In genomic region chr3R:19147511-19148239, dm6 we compare ENCODE assay signal across 1 fruit fly cellular context.
A peak's percentile ranks its signal among the peaks of the same experiment; 100 is the strongest.
TF ChIP-seq lines count a peak whose summit lies in the region.

Gene Ppcs (minus strand): TSS chr3R:19147910.

TF ChIP-seq in whole organism, embryonic, 481 proteins besides CTCF, POLR2A, EP300 and RAD21 (continued from another document and continues in another):
- peak; percentile 48 for TF ChIP-seq CG18262 (tag; optimal IDR thresholded peaks at IDR 0.05; lab: Kevin White, UChicago)
- TF ChIP-seq nau (GFP tag; optimal IDR thresholded peaks at IDR 0.05; lab: Kevin White, UChicago): peak; percentile 69
- TF ChIP-seq tll (GFP tag; optimal IDR thresholded peaks at IDR 0.05; lab: Kevin White, UChicago): no peak
- TF ChIP-seq CG15514 (GFP tag; optimal IDR thresholded peaks at IDR 0.05; lab: Kevin White, UChicago): peak; percentile 100
- TF ChIP-seq klu (GFP tag; IDR thresholded peaks at IDR 0.05; lab: Robert Waterston, UW): peak; percentile 45; the same call in 1 of the 2 replicates
- no peak for TF ChIP-seq Lim3 (GFP tag; IDR thresholded peaks at IDR 0.05; lab: Robert Waterston, UW)
- TF ChIP-seq Nf-YB (GFP tag; optimal IDR thresholded peaks at IDR 0.05; lab: Kevin White, UChicago): peak; percentile 28
- peak; percentile 49 for TF ChIP-seq CG12942 (GFP tag; optimal IDR thresholded peaks at IDR 0.05; lab: Kevin White, UChicago)
- peak; percentile 39 for TF ChIP-seq slp2 (GFP tag; optimal IDR thresholded peaks at IDR 0.05; lab: Kevin White, UChicago)
- no peak for TF ChIP-seq CG11723 (GFP tag; optimal IDR thresholded peaks at IDR 0.05; lab: Kevin White, UChicago)
- TF ChIP-seq slbo (GFP tag; IDR thresholded peaks at IDR 0.05; lab: Robert Waterston, UW): peak; percentile 51; the same call in 1 of the 2 replicates
- TF ChIP-seq GATAe (GFP tag; conservative IDR thresholded peaks at IDR 0.05; lab: Robert Waterston, UW): peak; percentile 74
- no peak for TF ChIP-seq gce (GFP tag; IDR thresholded peaks at IDR 0.05; lab: Robert Waterston, UW)
- no peak for TF ChIP-seq D (optimal IDR thresholded peaks at IDR 0.05; lab: Kevin White, UChicago)
- peak; percentile 49 for TF ChIP-seq D (GFP tag; optimal IDR thresholded peaks at IDR 0.05; lab: Kevin White, UChicago)
- TF ChIP-seq Stat92E (GFP tag; optimal IDR thresholded peaks at IDR 0.05; lab: Kevin White, UChicago): peak in 1 of 3 experiments; percentile 24
- no peak for TF ChIP-seq CG2889 (GFP tag; IDR thresholded peaks at IDR 0.05; lab: Robert Waterston, UW)
- TF ChIP-seq D19B (GFP tag; optimal IDR thresholded peaks at IDR 0.05; lab: Kevin White, UChicago): peak; percentile 35
- peak; percentile 100 for TF ChIP-seq CG13123 (GFP tag; optimal IDR thresholded peaks at IDR 0.05; lab: Kevin White, UChicago)
- peak; percentile 46 for TF ChIP-seq p53 (GFP tag; optimal IDR thresholded peaks at IDR 0.05; lab: Kevin White, UChicago)
- peak; percentile 70 for TF ChIP-seq Side (GFP tag; optimal IDR thresholded peaks at IDR 0.05; lab: Kevin White, UChicago)
- peak; percentile 33 for TF ChIP-seq HHEX (GFP tag; optimal IDR thresholded peaks at IDR 0.05; lab: Kevin White, UChicago)
- no peak for TF ChIP-seq ac (GFP tag; optimal IDR thresholded peaks at IDR 0.05; lab: Kevin White, UChicago)
- TF ChIP-seq CG11398 (GFP tag; optimal IDR thresholded peaks at IDR 0.05; lab: Kevin White, UChicago): peak; percentile 39
- no peak for TF ChIP-seq CG31388 (GFP tag; optimal IDR thresholded peaks at IDR 0.05; lab: Kevin White, UChicago)
- TF ChIP-seq Aef1 (GFP tag; IDR thresholded peaks at IDR 0.05; lab: Robert Waterston, UW): peak; percentile 37; the same call in 2 of the 3 replicates
- TF ChIP-seq CG15011 (GFP tag; optimal IDR thresholded peaks at IDR 0.05; lab: Kevin White, UChicago): peak; percentile 64
- peak; percentile 22; the same call in 1 of the 3 replicates for TF ChIP-seq dysf (GFP tag; IDR thresholded peaks at IDR 0.05; lab: Robert Waterston, UW)
- TF ChIP-seq gfzf (GFP tag; optimal IDR thresholded peaks at IDR 0.05; lab: Kevin White, UChicago): peak; percentile 44
- peak; percentile 83 for TF ChIP-seq CG13624 (GFP tag; optimal IDR thresholded peaks at IDR 0.05; lab: Kevin White, UChicago)
- peak; percentile 62 for TF ChIP-seq gcm2 (GFP tag; optimal IDR thresholded peaks at IDR 0.05; lab: Kevin White, UChicago)
- peak; percentile 73 for TF ChIP-seq HLH54F (GFP tag; optimal IDR thresholded peaks at IDR 0.05; lab: Kevin White, UChicago)
- peak; percentile 54; the same call in 2 of the 3 replicates for TF ChIP-seq Dbx (GFP tag; IDR thresholded peaks at IDR 0.05; lab: Robert Waterston, UW)
- TF ChIP-seq Atf6 (GFP tag; IDR thresholded peaks at IDR 0.05; lab: Robert Waterston, UW): peak; percentile 8; the same call in 1 of the 2 replicates
- peak; percentile 66 for TF ChIP-seq Jarid2 (GFP tag; optimal IDR thresholded peaks at IDR 0.05; lab: Kevin White, UChicago)
- TF ChIP-seq zf30C (GFP tag; optimal IDR thresholded peaks at IDR 0.05; lab: Kevin White, UChicago): no peak
- no peak for TF ChIP-seq Ada2b (GFP tag; IDR thresholded peaks at IDR 0.05; lab: Robert Waterston, UW)
- no peak for TF ChIP-seq ro (GFP tag; IDR thresholded peaks at IDR 0.05; lab: Robert Waterston, UW)
- TF ChIP-seq bowl (GFP tag; IDR thresholded peaks at IDR 0.05; lab: Robert Waterston, UW): no peak
- peak; percentile 55 for TF ChIP-seq Adf1 (GFP tag; IDR thresholded peaks at IDR 0.05; lab: Robert Waterston, UW)
- TF ChIP-seq jumu (GFP tag; optimal IDR thresholded peaks at IDR 0.05; lab: Kevin White, UChicago): peak; percentile 52
- TF ChIP-seq CG10959 (GFP tag; IDR thresholded peaks at IDR 0.05; lab: Robert Waterston, UW): no peak; the same call in 1 of the 2 replicates
- TF ChIP-seq Doc2 (GFP tag; IDR thresholded peaks at IDR 0.05; lab: Robert Waterston, UW): no peak
- peak; percentile 10 for TF ChIP-seq CG17829 (tag; optimal IDR thresholded peaks at IDR 0.05; lab: Kevin White, UChicago)
- peak; percentile 95 for TF ChIP-seq E2f2 (GFP tag; IDR thresholded peaks at IDR 0.05; lab: Robert Waterston, UW)
- TF ChIP-seq ewg (GFP tag; optimal IDR thresholded peaks at IDR 0.05; lab: Kevin White, UChicago): peak; percentile 84
- no peak for TF ChIP-seq CkIIα-i1 (GFP tag; IDR thresholded peaks at IDR 0.05; lab: Robert Waterston, UW)
- TF ChIP-seq Taf1 (GFP tag; IDR thresholded peaks at IDR 0.05; lab: Robert Waterston, UW): no peak
- TF ChIP-seq CG11560 (tag; IDR thresholded peaks at IDR 0.05; lab: Robert Waterston, UW): no peak; the same call in 2 of the 3 replicates
- no peak for TF ChIP-seq CG7271 (tag; optimal IDR thresholded peaks at IDR 0.05; lab: Kevin White, UChicago)
- peak; percentile 65 for TF ChIP-seq slou (GFP tag; optimal IDR thresholded peaks at IDR 0.05; lab: Kevin White, UChicago)
- peak; percentile 13; the same call in 1 of the 2 replicates for TF ChIP-seq sisA (GFP tag; IDR thresholded peaks at IDR 0.05; lab: Robert Waterston, UW)
- no peak for TF ChIP-seq vnd (GFP tag; IDR thresholded peaks at IDR 0.05; lab: Robert Waterston, UW; ENCODE audit: partially characterized antibody)
- peak; percentile 58; the same call in 1 of the 2 replicates for TF ChIP-seq chm (GFP tag; IDR thresholded peaks at IDR 0.05; lab: Robert Waterston, UW)
- TF ChIP-seq ap (GFP tag; IDR thresholded peaks at IDR 0.05; lab: Robert Waterston, UW): no peak
- peak; percentile 36 for TF ChIP-seq emc (GFP tag; optimal IDR thresholded peaks at IDR 0.05; lab: Kevin White, UChicago)
- TF ChIP-seq CG3407 (GFP tag; optimal IDR thresholded peaks at IDR 0.05; lab: Kevin White, UChicago): peak; percentile 23
- TF ChIP-seq CG6272 (GFP tag; IDR thresholded peaks at IDR 0.05; lab: Robert Waterston, UW): no peak
- TF ChIP-seq CG15601 (tag; optimal IDR thresholded peaks at IDR 0.05; lab: Kevin White, UChicago): peak; percentile 60
- peak; percentile 76 for TF ChIP-seq CG3281 (GFP tag; optimal IDR thresholded peaks at IDR 0.05; lab: Kevin White, UChicago)
- TF ChIP-seq zen (tag; optimal IDR thresholded peaks at IDR 0.05; lab: Kevin White, UChicago): peak; percentile 26
- peak; percentile 50 for TF ChIP-seq Abd-B (GFP tag; optimal IDR thresholded peaks at IDR 0.05; lab: Kevin White, UChicago)
- TF ChIP-seq az2 (GFP tag; optimal IDR thresholded peaks at IDR 0.05; lab: Kevin White, UChicago): peak; percentile 57
- peak; percentile 40; the same call in 2 of the 3 replicates for TF ChIP-seq CG34422 (GFP tag; IDR thresholded peaks at IDR 0.05; lab: Robert Waterston, UW)
- peak; percentile 53 for TF ChIP-seq CG7839 (tag; optimal IDR thresholded peaks at IDR 0.05; lab: Kevin White, UChicago)
- TF ChIP-seq CoRest (tag; optimal IDR thresholded peaks at IDR 0.05; lab: Kevin White, UChicago): peak; percentile 65
- TF ChIP-seq CG13424 (tag; optimal IDR thresholded peaks at IDR 0.05; lab: Kevin White, UChicago): peak; percentile 50
- peak; percentile 32 for TF ChIP-seq CG8290 (GFP tag; optimal IDR thresholded peaks at IDR 0.05; lab: Kevin White, UChicago)
- peak; percentile 28 to 43 for TF ChIP-seq CG8290 (tag; optimal IDR thresholded peaks at IDR 0.05; lab: Kevin White, UChicago)
- TF ChIP-seq CG6689 (GFP tag; IDR thresholded peaks at IDR 0.05; lab: Robert Waterston, UW): peak; percentile 36
- TF ChIP-seq HLH4C (GFP tag; IDR thresholded peaks at IDR 0.05; lab: Robert Waterston, UW; ENCODE audit: partially characterized antibody): no peak
- no peak for TF ChIP-seq hkb (optimal IDR thresholded peaks at IDR 0.05; lab: Kevin White, UChicago)
- no peak; the same call in 1 of the 2 replicates for TF ChIP-seq hkb (GFP tag; IDR thresholded peaks at IDR 0.05; lab: Robert Waterston, UW)
- peak in 1 of 2 experiments; percentile 51 for TF ChIP-seq insv (GFP tag; optimal IDR thresholded peaks at IDR 0.05; lab: Kevin White, UChicago)
- TF ChIP-seq CG13775 (GFP tag; optimal IDR thresholded peaks at IDR 0.05; lab: Kevin White, UChicago): peak; percentile 69
- TF ChIP-seq bigmax (GFP tag; optimal IDR thresholded peaks at IDR 0.05; lab: Kevin White, UChicago): no peak
- peak; percentile 58 for TF ChIP-seq CG18476 (GFP tag; optimal IDR thresholded peaks at IDR 0.05; lab: Kevin White, UChicago)
- TF ChIP-seq CG9727 (GFP tag; optimal IDR thresholded peaks at IDR 0.05; lab: Kevin White, UChicago): peak; percentile 69
- TF ChIP-seq Mrtf (GFP tag; IDR thresholded peaks at IDR 0.05; lab: Robert Waterston, UW): no peak
- TF ChIP-seq Sox102F (GFP tag; optimal IDR thresholded peaks at IDR 0.05; lab: Kevin White, UChicago): peak; percentile 12
- no peak for TF ChIP-seq CG4707 (GFP tag; optimal IDR thresholded peaks at IDR 0.05; lab: Kevin White, UChicago)
- peak; percentile 67 for TF ChIP-seq CG6854 (GFP tag; optimal IDR thresholded peaks at IDR 0.05; lab: Kevin White, UChicago)
- peak; percentile 74 for TF ChIP-seq Hsf (GFP tag; optimal IDR thresholded peaks at IDR 0.05; lab: Kevin White, UChicago)
- no peak for TF ChIP-seq grn (GFP tag; optimal IDR thresholded peaks at IDR 0.05; lab: Kevin White, UChicago)
- peak; percentile 20 for TF ChIP-seq CG12299 (tag; optimal IDR thresholded peaks at IDR 0.05; lab: Kevin White, UChicago)
- TF ChIP-seq CG14050 (GFP tag; IDR thresholded peaks at IDR 0.05; lab: Robert Waterston, UW): no peak
- TF ChIP-seq repo (GFP tag; optimal IDR thresholded peaks at IDR 0.05; lab: Kevin White, UChicago): peak; percentile 61
- TF ChIP-seq lbe (GFP tag; optimal IDR thresholded peaks at IDR 0.05; lab: Kevin White, UChicago): peak; percentile 42
- TF ChIP-seq Doc3 (GFP tag; IDR thresholded peaks at IDR 0.05; lab: Robert Waterston, UW; ENCODE audit: partially characterized antibody): no peak
- TF ChIP-seq toy (GFP tag; IDR thresholded peaks at IDR 0.05; lab: Robert Waterston, UW): no peak
- TF ChIP-seq CG9932 (GFP tag; IDR thresholded peaks at IDR 0.05; lab: Robert Waterston, UW): peak; percentile 48
- TF ChIP-seq Fer3 (tag; optimal IDR thresholded peaks at IDR 0.05; lab: Kevin White, UChicago): peak; percentile 55
- peak; percentile 56 for TF ChIP-seq BtbVII (GFP tag; optimal IDR thresholded peaks at IDR 0.05; lab: Kevin White, UChicago)
- peak; percentile 81 for TF ChIP-seq CG17361 (GFP tag; IDR thresholded peaks at IDR 0.05; lab: Robert Waterston, UW)
- TF ChIP-seq cwo (GFP tag; optimal IDR thresholded peaks at IDR 0.05; lab: Kevin White, UChicago): peak; percentile 59
- TF ChIP-seq Dek (tag; optimal IDR thresholded peaks at IDR 0.05; lab: Kevin White, UChicago): no peak
- peak; percentile 99 for TF ChIP-seq sqz (GFP tag; optimal IDR thresholded peaks at IDR 0.05; lab: Kevin White, UChicago)
- peak; percentile 60; the same call in 2 of the 3 replicates for TF ChIP-seq ci (GFP tag; IDR thresholded peaks at IDR 0.05; lab: Robert Waterston, UW)
- no peak for TF ChIP-seq lov (optimal IDR thresholded peaks at IDR 0.05; lab: Kevin White, UChicago)
- no peak for TF ChIP-seq lov (GFP tag; IDR thresholded peaks at IDR 0.05; lab: Robert Waterston, UW)
- TF ChIP-seq Six4 (GFP tag; optimal IDR thresholded peaks at IDR 0.05; lab: Kevin White, UChicago): peak; percentile 42
- peak; percentile 98 for TF ChIP-seq CG10267 (tag; optimal IDR thresholded peaks at IDR 0.05; lab: Kevin White, UChicago)
- no peak for TF ChIP-seq Kr (GFP tag; optimal IDR thresholded peaks at IDR 0.05; lab: Kevin White, UChicago)
- TF ChIP-seq nom (GFP tag; optimal IDR thresholded peaks at IDR 0.05; lab: Kevin White, UChicago): peak; percentile 98
- TF ChIP-seq pum (GFP tag; optimal IDR thresholded peaks at IDR 0.05; lab: Kevin White, UChicago): peak; percentile 70
- TF ChIP-seq danr (GFP tag; IDR thresholded peaks at IDR 0.05; lab: Robert Waterston, UW): no peak
- TF ChIP-seq CG6683 (GFP tag; optimal IDR thresholded peaks at IDR 0.05; lab: Kevin White, UChicago): peak; percentile 49
- peak; percentile 35 for TF ChIP-seq ERR (GFP tag; optimal IDR thresholded peaks at IDR 0.05; lab: Kevin White, UChicago)
- 0 out of 3 replicates have a peak, but pooled peaks have one; percentile 22 for TF ChIP-seq CG7963 (GFP tag; IDR thresholded peaks at IDR 0.05; lab: Robert Waterston, UW; ENCODE audit: partially characterized antibody)
- no peak for TF ChIP-seq dan (GFP tag; IDR thresholded peaks at IDR 0.05; lab: Robert Waterston, UW)
- TF ChIP-seq CG14860 (GFP tag; IDR thresholded peaks at IDR 0.05; lab: Robert Waterston, UW; ENCODE audit: partially characterized antibody): no peak
- TF ChIP-seq CG2120 (GFP tag; optimal IDR thresholded peaks at IDR 0.05; lab: Kevin White, UChicago): peak; percentile 68
- TF ChIP-seq CG7556 (GFP tag; optimal IDR thresholded peaks at IDR 0.05; lab: Kevin White, UChicago): peak; percentile 57
- TF ChIP-seq CG3847 (GFP tag; IDR thresholded peaks at IDR 0.05; lab: Robert Waterston, UW): peak; percentile 71
- TF ChIP-seq CG8359 (GFP tag; optimal IDR thresholded peaks at IDR 0.05; lab: Kevin White, UChicago; ENCODE audit: borderline replicate concordance): no peak
- peak; percentile 56; the same call in 1 of the 2 replicates for TF ChIP-seq CG32532 (GFP tag; IDR thresholded peaks at IDR 0.05; lab: Robert Waterston, UW)
- TF ChIP-seq sima (GFP tag; optimal IDR thresholded peaks at IDR 0.05; lab: Kevin White, UChicago): no peak
- TF ChIP-seq Atf3 (GFP tag; optimal IDR thresholded peaks at IDR 0.05; lab: Kevin White, UChicago): peak; percentile 46
- TF ChIP-seq Elba2 (GFP tag; optimal IDR thresholded peaks at IDR 0.05; lab: Kevin White, UChicago): no peak
- TF ChIP-seq Sox100B (GFP tag; optimal IDR thresholded peaks at IDR 0.05; lab: Kevin White, UChicago): peak; percentile 81
- no peak for TF ChIP-seq Dfd (GFP tag; optimal IDR thresholded peaks at IDR 0.05; lab: Kevin White, UChicago)
- no peak; the same call in 1 of the 2 replicates for TF ChIP-seq HLH3B (GFP tag; IDR thresholded peaks at IDR 0.05; lab: Robert Waterston, UW)
- TF ChIP-seq Drgx (GFP tag; IDR thresholded peaks at IDR 0.05; lab: Robert Waterston, UW): peak; percentile 65
- TF ChIP-seq org-1 (GFP tag; optimal IDR thresholded peaks at IDR 0.05; lab: Kevin White, UChicago): no peak
- peak; percentile 63 for TF ChIP-seq CG3995 (GFP tag; optimal IDR thresholded peaks at IDR 0.05; lab: Kevin White, UChicago)
- peak; percentile 27 for TF ChIP-seq CG6813 (GFP tag; optimal IDR thresholded peaks at IDR 0.05; lab: Kevin White, UChicago)
- TF ChIP-seq Optix (GFP tag; IDR thresholded peaks at IDR 0.05; lab: Robert Waterston, UW): no peak
- TF ChIP-seq shn (GFP tag; optimal IDR thresholded peaks at IDR 0.05; lab: Kevin White, UChicago): peak; percentile 70
- peak; percentile 49 for TF ChIP-seq CG7928 (GFP tag; optimal IDR thresholded peaks at IDR 0.05; lab: Kevin White, UChicago)
- peak; percentile 69; the same call in 1 of the 2 replicates for TF ChIP-seq sna (GFP tag; IDR thresholded peaks at IDR 0.05; lab: Robert Waterston, UW; ENCODE audit: partially characterized antibody)
- TF ChIP-seq CG17612 (GFP tag; IDR thresholded peaks at IDR 0.05; lab: Robert Waterston, UW): no peak
